Worm (Caenorhabditis elegans): ENCODE data around the gene F48G7.10.

DNA sequence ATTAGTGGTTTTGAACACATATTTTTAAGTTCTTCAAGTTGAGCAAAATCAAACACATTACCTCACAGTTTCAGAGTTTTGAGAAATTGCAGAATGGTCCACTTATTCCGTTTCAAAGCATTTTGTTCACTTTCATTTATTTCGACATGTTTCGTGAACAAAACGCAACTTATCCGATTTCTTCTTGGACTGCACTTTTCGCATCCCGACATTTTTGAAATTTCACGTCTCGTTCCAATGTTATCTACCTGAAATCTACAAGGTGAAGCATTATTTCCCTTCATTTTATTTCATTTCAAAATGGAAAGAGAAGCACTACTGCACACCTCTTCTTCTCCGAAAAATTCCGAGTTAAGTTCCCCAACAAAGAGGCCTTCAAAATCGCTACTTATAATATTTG, 44.6 kb downstream of the F48G7.10 start, which contains the start of gene ZK488.6:
- no peak for TF ChIP-seq fkh-10 (GFP tag; optimal IDR thresholded peaks at IDR 0.05)
- no peak for TF ChIP-seq fos-1 (tag; optimal IDR thresholded peaks at IDR 0.05)
- TF ChIP-seq ama-1 (optimal IDR thresholded peaks at IDR 0.05): no peak
- no peak for TF ChIP-seq elt-1 (tag; optimal IDR thresholded peaks at IDR 0.05)
- no peak for TF ChIP-seq nhr-76 (tag; optimal IDR thresholded peaks at IDR 0.05)
- no peak for TF ChIP-seq mdl-1 (tag; optimal IDR thresholded peaks at IDR 0.05)
- TF ChIP-seq nhr-237 (tag; optimal IDR thresholded peaks at IDR 0.05): no peak
- no peak for TF ChIP-seq pha-4 (tag; optimal IDR thresholded peaks at IDR 0.05)
